Fruit fly (Drosophila melanogaster) whole organism, embryonic: ENCODE data around the gene pdm2.

Source experiments
- Bgb ChIP-seq: fragments of 200-800 bp; sonication (Bioruptor generic); IDR thresholded peaks from 2 replicates; pipeline ENCODE4 v1.3.6; 2022; ENCODE audit warnings: missing biosample characterization, missing genetic modification characterization; ENCODE audit not compliant: partially characterized antibody
- Blimp-1 ChIP-seq: fragments of 200-800 bp; sonication (Bioruptor generic); optimal IDR thresholded peaks from 3 replicates; lab custom pipeline; 2018; ENCODE audit warnings: missing biosample characterization, missing genetic modification characterization, mild to moderate bottlenecking, moderate library complexity, missing genetic modification reagents
- CG10543 ChIP-seq: fragments of 200-800 bp; sonication (Bioruptor generic); optimal IDR thresholded peaks from 3 replicates; lab custom pipeline; 2017; ENCODE audit warnings: missing biosample characterization, mild to moderate bottlenecking, missing genetic modification characterization, moderate library complexity
- CG11456 ChIP-seq: fragments of 200-800 bp; sonication (Bioruptor generic); IDR thresholded peaks from 3 replicates; pipeline ENCODE4 v1.3.6; 2022; ENCODE audit warnings: missing biosample characterization, missing genetic modification characterization
- CG11504 ChIP-seq: fragments of 200-800 bp; sonication (Bioruptor generic); optimal IDR thresholded peaks from 3 replicates; lab custom pipeline; 2019; ENCODE audit warnings: missing biosample characterization, mild to moderate bottlenecking, missing genetic modification characterization, moderate library complexity
- CG11560 ChIP-seq: fragments of 200-800 bp; sonication (Bioruptor generic); IDR thresholded peaks from 3 replicates; pipeline ENCODE4 v1.3.6; 2022; ENCODE audit warnings: missing biosample characterization, missing genetic modification characterization
- CG12391 ChIP-seq: fragments of 200-800 bp; sonication (Bioruptor generic); optimal IDR thresholded peaks from 3 replicates; lab custom pipeline; 2018; ENCODE audit warnings: missing biosample characterization, mild to moderate bottlenecking, missing genetic modification characterization, moderate library complexity
- CG12769 ChIP-seq: fragments of 200-800 bp; sonication (Bioruptor generic); optimal IDR thresholded peaks from 2 replicates; lab custom pipeline; 2019; ENCODE audit warnings: missing biosample characterization, mild to moderate bottlenecking, missing genetic modification characterization, moderate library complexity
- CG13424 ChIP-seq: fragments of 200-800 bp; sonication (Bioruptor generic); optimal IDR thresholded peaks from 2 replicates; lab custom pipeline; 2019; ENCODE audit warnings: missing biosample characterization, mild to moderate bottlenecking, missing genetic modification characterization, moderate library complexity
- CG15696 ChIP-seq: fragments of 200-800 bp; sonication (Bioruptor generic); optimal IDR thresholded peaks from 2 replicates; lab custom pipeline; 2019; ENCODE audit warnings: missing biosample characterization, mild to moderate bottlenecking, missing genetic modification characterization, moderate library complexity
- CG16815 ChIP-seq: fragments of 200-800 bp; sonication (Bioruptor generic); optimal IDR thresholded peaks from 3 replicates; lab custom pipeline; 2017; ENCODE audit warnings: missing biosample characterization, mild to moderate bottlenecking, missing genetic modification characterization
- CG17361 ChIP-seq: fragments of 200-800 bp; sonication (Bioruptor generic); IDR thresholded peaks from 3 replicates; pipeline ENCODE4 v1.3.6; 2022; ENCODE audit warnings: missing biosample characterization, missing genetic modification characterization
- CG18476 ChIP-seq: fragments of 200-800 bp; sonication (Bioruptor generic); optimal IDR thresholded peaks from 2 replicates; lab custom pipeline; 2016; ENCODE audit warnings: missing biosample characterization, mild to moderate bottlenecking, missing genetic modification characterization
- CG18599 ChIP-seq: fragments of 200-800 bp; sonication (Bioruptor generic); optimal IDR thresholded peaks from 3 replicates; lab custom pipeline; 2017; ENCODE audit warnings: missing biosample characterization, missing genetic modification characterization, mild to moderate bottlenecking, moderate library complexity, missing genetic modification reagents
- CG2202 ChIP-seq: fragments of 200-800 bp; sonication (Bioruptor generic); optimal IDR thresholded peaks from 2 replicates; lab custom pipeline; 2018; ENCODE audit warnings: missing biosample characterization, mild to moderate bottlenecking, missing genetic modification characterization
- CG31388 ChIP-seq: fragments of 200-800 bp; sonication (Bioruptor generic); optimal IDR thresholded peaks from 2 replicates; lab custom pipeline; 2016; ENCODE audit warnings: missing biosample characterization, missing genetic modification characterization
- CG4424 ChIP-seq: fragments of 200-800 bp; sonication (Bioruptor generic); optimal IDR thresholded peaks from 3 replicates; lab custom pipeline; 2016; ENCODE audit warnings: missing biosample characterization, missing genetic modification characterization
- CG6765 ChIP-seq: fragments of 200-800 bp; sonication (Bioruptor generic); optimal IDR thresholded peaks from 3 replicates; lab custom pipeline; 2017; ENCODE audit warnings: missing biosample characterization, mild to moderate bottlenecking, missing genetic modification characterization
- CG7271 ChIP-seq: fragments of 200-800 bp; sonication (Bioruptor generic); optimal IDR thresholded peaks from 2 replicates; lab custom pipeline; 2018; ENCODE audit warnings: missing biosample characterization, mild to moderate bottlenecking, missing genetic modification characterization, moderate library complexity
- CG7745 ChIP-seq: fragments of 200-800 bp; sonication (Bioruptor generic); optimal IDR thresholded peaks from 2 replicates; lab custom pipeline; 2018; ENCODE audit warnings: missing biosample characterization, mild to moderate bottlenecking, missing genetic modification characterization, moderate library complexity
- CoRest ChIP-seq: fragments of 200-800 bp; sonication (Bioruptor generic); optimal IDR thresholded peaks from 3 replicates; lab custom pipeline; 2018; ENCODE audit warnings: missing biosample characterization, mild to moderate bottlenecking, missing genetic modification characterization, moderate library complexity
- Dad ChIP-seq: fragments of 200-800 bp; sonication (Bioruptor generic); optimal IDR thresholded peaks from 3 replicates; lab custom pipeline; 2016; ENCODE audit warnings: missing biosample characterization, missing genetic modification characterization
- E2f1 ChIP-seq: fragments of 200-800 bp; sonication (Bioruptor generic); IDR thresholded peaks from 2 replicates; pipeline ENCODE4 v1.3.6; 2022; ENCODE audit warnings: missing biosample characterization, missing genetic modification characterization
- E2f2 ChIP-seq: fragments of 200-800 bp; sonication (Bioruptor generic); IDR thresholded peaks from 2 replicates; pipeline ENCODE4 v1.3.6; 2022; ENCODE audit warnings: missing biosample characterization, missing genetic modification characterization
- Fer2 ChIP-seq: fragments of 200-800 bp; sonication (Bioruptor generic); optimal IDR thresholded peaks from 2 replicates; lab custom pipeline; 2018; ENCODE audit warnings: missing biosample characterization, mild to moderate bottlenecking, missing genetic modification characterization, moderate library complexity
- Fer3 ChIP-seq: fragments of 200-800 bp; sonication (Bioruptor generic); optimal IDR thresholded peaks from 2 replicates; lab custom pipeline; 2018; ENCODE audit warnings: missing biosample characterization, mild to moderate bottlenecking, missing genetic modification characterization, moderate library complexity
- GATAe ChIP-seq: fragments of 200-800 bp; sonication (Bioruptor generic); conservative IDR thresholded peaks from 2 replicates; pipeline ENCODE4 v1.3.6; 2022; ENCODE audit warnings: missing biosample characterization, missing genetic modification characterization
- Hmr ChIP-seq: fragments of 200-800 bp; sonication (Bioruptor generic); optimal IDR thresholded peaks from 3 replicates; lab custom pipeline; 2017; ENCODE audit warnings: mild to moderate bottlenecking, missing biosample characterization, missing genetic modification reagents, missing genetic modification characterization
- Hsf ChIP-seq: fragments of 200-800 bp; sonication (Bioruptor generic); optimal IDR thresholded peaks from 3 replicates; lab custom pipeline; 2016; ENCODE audit warnings: missing biosample characterization, missing genetic modification characterization
- Lpt ChIP-seq: fragments of >200 bp; optimal IDR thresholded peaks from 2 replicates; lab custom pipeline; 2018; ENCODE audit warnings: missing biosample characterization, missing genetic modification characterization
- MBD-R2 ChIP-seq: fragments of 200-800 bp; sonication (Bioruptor generic); IDR thresholded peaks from 2 replicates; pipeline ENCODE4 v1.3.6; 2022; ENCODE audit warnings: missing biosample characterization, missing genetic modification characterization
- Poxn ChIP-seq: fragments of 200-800 bp; sonication (Bioruptor generic); IDR thresholded peaks from 2 replicates; pipeline ENCODE4 v1.3.6; 2022; ENCODE audit warnings: missing biosample characterization, missing genetic modification characterization
- Sox102F ChIP-seq: fragments of 200-800 bp; sonication (Bioruptor generic); optimal IDR thresholded peaks from 2 replicates; lab custom pipeline; 2018; ENCODE audit warnings: missing biosample characterization, mild to moderate bottlenecking, missing genetic modification characterization, moderate library complexity
- ac ChIP-seq: fragments of 200-800 bp; sonication (Bioruptor generic); optimal IDR thresholded peaks from 3 replicates; lab custom pipeline; 2017; ENCODE audit warnings: missing biosample characterization, mild to moderate bottlenecking, missing genetic modification characterization
- az2 ChIP-seq: fragments of 200-800 bp; sonication (Bioruptor generic); optimal IDR thresholded peaks from 3 replicates; lab custom pipeline; 2016; ENCODE audit warnings: missing biosample characterization, missing genetic modification characterization
- crol ChIP-seq: fragments of 200-800 bp; sonication (Bioruptor generic); IDR thresholded peaks from 2 replicates; pipeline ENCODE4 v1.3.6; 2022; ENCODE audit warnings: missing biosample characterization, missing genetic modification characterization
- dmrt99B ChIP-seq: fragments of 200-800 bp; sonication (Bioruptor generic); optimal IDR thresholded peaks from 2 replicates; lab custom pipeline; 2018; ENCODE audit warnings: missing biosample characterization, mild to moderate bottlenecking, missing genetic modification characterization, moderate library complexity
- gce ChIP-seq: fragments of 200-800 bp; sonication (Bioruptor generic); IDR thresholded peaks from 3 replicates; pipeline ENCODE4 v1.3.6; 2022; ENCODE audit warnings: missing biosample characterization, missing genetic modification characterization
- grau ChIP-seq: fragments of 200-800 bp; optimal IDR thresholded peaks from 3 replicates; lab custom pipeline; 2019; ENCODE audit warnings: missing biosample characterization, mild to moderate bottlenecking, missing genetic modification characterization, moderate library complexity
- kay ChIP-seq: fragments of 200-800 bp; sonication (Bioruptor generic); optimal IDR thresholded peaks from 2 replicates; lab custom pipeline; 2016; ENCODE audit warnings: missing biosample characterization, missing genetic modification characterization
- kni ChIP-seq: fragments of 200-800 bp; sonication (Bioruptor generic); optimal IDR thresholded peaks from 3 replicates; lab custom pipeline; 2017; ENCODE audit warnings: mild to moderate bottlenecking, missing biosample characterization, missing genetic modification reagents, missing genetic modification characterization
- lola ChIP-seq, 3 experiments: fragments of >200 bp in 2 of 3; fragments of 200-800 bp in 1 of 3; sonication (Bioruptor generic) in 1 of 3; optimal IDR thresholded peaks; 2 replicates each; lab custom pipeline; 2017 to 2019; ENCODE audit warnings: missing biosample characterization in 3 of 3, missing genetic modification characterization in 3 of 3, mild to moderate bottlenecking in 1 of 3, moderate library complexity in 1 of 3
- mirr ChIP-seq: fragments of 200-800 bp; sonication (Bioruptor generic); optimal IDR thresholded peaks from 3 replicates; lab custom pipeline; 2018; ENCODE audit warnings: missing biosample characterization, mild to moderate bottlenecking, missing genetic modification characterization
- pan ChIP-seq, 4 experiments: fragments of >200 bp in 3 of 4; fragments of 200-800 bp in 1 of 4; sonication (Bioruptor generic) in 1 of 4; optimal IDR thresholded peaks in 3 of 4; IDR thresholded peaks in 1 of 4; 2 replicates each; pipeline versions ENCODE4 v1.3.6 to Lab custom; 2017 to 2022; ENCODE audit warnings: missing biosample characterization in 2 of 4, missing genetic modification characterization in 2 of 4, mixed read lengths in 1 of 4
- sens-2 ChIP-seq: fragments of 200-800 bp; sonication (Bioruptor generic); IDR thresholded peaks from 2 replicates; pipeline ENCODE4 v1.3.6; 2022; ENCODE audit warnings: missing biosample characterization, missing genetic modification characterization
- stc ChIP-seq: fragments of 200-800 bp; sonication (Bioruptor generic); IDR thresholded peaks from 2 replicates; pipeline ENCODE4 v1.3.6; 2022; ENCODE audit warnings: missing biosample characterization, missing genetic modification characterization
- trem ChIP-seq: fragments of 200-800 bp; optimal IDR thresholded peaks from 3 replicates; lab custom pipeline; 2019; ENCODE audit warnings: missing biosample characterization, mild to moderate bottlenecking, missing genetic modification characterization, moderate library complexity
- usp ChIP-seq: fragments of >200 bp; optimal IDR thresholded peaks from 2 replicates; lab custom pipeline; 2017; ENCODE audit warnings: missing biosample characterization, missing genetic modification characterization

Gene pdm2

dm6 chr2L:12641534-12641933 lies 15.4 kb upstream of the pdm2 start (continued):
- no peak for TF ChIP-seq Lpt (GFP tag; lab: Kevin White, UChicago)
- peak; percentile 58 for TF ChIP-seq ac (GFP tag; lab: Kevin White, UChicago)
- TF ChIP-seq crol (GFP tag; lab: Robert Waterston, UW): 0 out of 2 replicates have a peak, but pooled peaks have one; percentile 8
- peak; percentile 79 for TF ChIP-seq CG15696 (tag; lab: Kevin White, UChicago)
- peak; percentile 12 for TF ChIP-seq kni (GFP tag; lab: Kevin White, UChicago)
- peak; percentile 9 for TF ChIP-seq CG2202 (tag; lab: Kevin White, UChicago)
- peak; percentile 79 for TF ChIP-seq mirr (GFP tag; lab: Kevin White, UChicago)
- TF ChIP-seq CG12769 (tag; lab: Kevin White, UChicago): peak; percentile 8

- no peak for TF ChIP-seq kay (GFP tag; lab: Kevin White, UChicago)
- no peak for TF ChIP-seq CG18476 (GFP tag; lab: Kevin White, UChicago)
- no peak for TF ChIP-seq CG7271 (tag; lab: Kevin White, UChicago)
- no peak for TF ChIP-seq pan (optimal IDR thresholded peaks at IDR 0.05; lab: Kevin White, UChicago)
- TF ChIP-seq pan (GFP tag; optimal IDR thresholded peaks at IDR 0.05 in 1 of 2, IDR thresholded peaks at IDR 0.05 in 1 of 2): no peak
- TF ChIP-seq dmrt99B (tag; lab: Kevin White, UChicago): peak; percentile 36
- peak in 1 of 3 experiments; percentile 1 for TF ChIP-seq lola (GFP tag; optimal IDR thresholded peaks at IDR 0.05; lab: Kevin White, UChicago)
- TF ChIP-seq CG17361 (GFP tag; lab: Robert Waterston, UW): 0 out of 3 replicates have a peak, but pooled peaks have one; percentile 28
- no peak for TF ChIP-seq trem (tag; lab: Kevin White, UChicago)
- peak; percentile 54 for TF ChIP-seq Sox102F (GFP tag; lab: Kevin White, UChicago)
- TF ChIP-seq CG31388 (GFP tag; lab: Kevin White, UChicago): no peak
- TF ChIP-seq CG18599 (GFP tag; lab: Kevin White, UChicago): peak; percentile 57
- no peak for TF ChIP-seq CG6765
- peak; percentile 50; the same call in 1 of the 2 replicates for TF ChIP-seq stc (GFP tag; lab: Robert Waterston, UW)
- TF ChIP-seq CG11456 (GFP tag; lab: Robert Waterston, UW): no peak
- peak; percentile 66 for TF ChIP-seq CG11504 (tag; lab: Kevin White, UChicago)
- no peak for TF ChIP-seq Poxn (GFP tag; lab: Robert Waterston, UW)
- no peak for TF ChIP-seq CG7745
- peak; percentile 31; the same call in 1 of the 2 replicates for TF ChIP-seq GATAe
- TF ChIP-seq crol (GFP tag; lab: Robert Waterston, UW): no peak
- TF ChIP-seq grau (tag; lab: Kevin White, UChicago): no peak
- peak; percentile 52 for TF ChIP-seq Fer3 (tag; lab: Kevin White, UChicago)
- TF ChIP-seq MBD-R2 (GFP tag; lab: Robert Waterston, UW): no peak
- TF ChIP-seq usp (GFP tag; lab: Kevin White, UChicago): no peak
- TF ChIP-seq gce (GFP tag; lab: Robert Waterston, UW): no peak
- no peak for TF ChIP-seq Fer2 (tag; lab: Kevin White, UChicago)
- peak; percentile 45 for TF ChIP-seq CG13424 (tag; lab: Kevin White, UChicago)
- TF ChIP-seq az2: peak; percentile 15
- no peak for TF ChIP-seq CG11560
- 0 out of 2 replicates have a peak, but pooled peaks have one; percentile 33 for TF ChIP-seq E2f2 (GFP tag; lab: Robert Waterston, UW)
- peak; percentile 14 for TF ChIP-seq CG10543 (GFP tag; lab: Kevin White, UChicago)
- TF ChIP-seq Hmr (GFP tag; lab: Kevin White, UChicago): peak; percentile 18
- peak; percentile 45 for TF ChIP-seq Blimp-1
- no peak for TF ChIP-seq CG16815 (GFP tag; lab: Kevin White, UChicago)
- TF ChIP-seq CoRest (tag; lab: Kevin White, UChicago): peak; percentile 45
- no peak for TF ChIP-seq E2f1 (GFP tag; lab: Robert Waterston, UW)
- TF ChIP-seq CG12391 (tag; lab: Kevin White, UChicago): peak; percentile 54
- TF ChIP-seq sens-2: no peak
- TF ChIP-seq CG4424 (GFP tag; lab: Kevin White, UChicago): no peak
- TF ChIP-seq Bgb (GFP tag; lab: Robert Waterston, UW): no peak
- TF ChIP-seq Hsf: no peak
- no peak for TF ChIP-seq Dad
Observed at dm6 chr2L:12644301-12644700, 12.7 kb upstream of the pdm2 start.
